Worm (Caenorhabditis elegans): ENCODE results near the gene ify-1.

Gene ify-1

ce11 chrII:5061794-5062368 lies 6.9 kb upstream of the ify-1 start, which contains the start of gene smc-5:
TSS of gene smc-5 (plus strand) at chrII:5062125.
- TF ChIP-seq F44E2.7 (GFP tag; IDR thresholded peaks at IDR 0.05) (no peak), hif-1 (tag; optimal IDR thresholded peaks at IDR 0.05) (peak in 1 of 2 experiments; percentile 72), nhr-76 (tag; optimal IDR thresholded peaks at IDR 0.05) (no peak), zfp-3 (GFP tag; conservative IDR thresholded peaks at IDR 0.05) (no peak), zfp-2 (tag; optimal IDR thresholded peaks at IDR 0.05) (no peak), zag-1 (tag; optimal IDR thresholded peaks at IDR 0.05) (no peak), F49E8.2 (tag; optimal IDR thresholded peaks at IDR 0.05; ENCODE audit: borderline replicate concordance) (no peak), T20F7.1 (GFP tag; optimal IDR thresholded peaks at IDR 0.05) (peak; percentile 14), Y105C5A.15 (GFP tag; IDR thresholded peaks at IDR 0.05) (no peak), unc-130 (GFP tag; optimal IDR thresholded peaks at IDR 0.05) (peak; percentile 82), fos-1 (tag; optimal IDR thresholded peaks at IDR 0.05) (no peak), nhr-25 (tag; optimal IDR thresholded peaks at IDR 0.05; ENCODE audit: borderline replicate concordance, insufficient read depth) (peak; percentile 28), ceh-82 (tag; optimal IDR thresholded peaks at IDR 0.05) (no peak), lin-1 (GFP tag; IDR thresholded peaks at IDR 0.05) (no peak), duxl-1 (tag; optimal IDR thresholded peaks at IDR 0.05; ENCODE audit: poor library complexity) (no peak), php-3 (GFP tag; IDR thresholded peaks at IDR 0.05) (no peak), aha-1 (tag) (peak; percentile 93), nhr-77 (tag; optimal IDR thresholded peaks at IDR 0.05) (peak; percentile 83), pqm-1 (tag; optimal IDR thresholded peaks at IDR 0.05) (no peak), madf-5 (GFP tag; IDR thresholded peaks at IDR 0.05) (no peak), lin-38 (GFP tag; IDR thresholded peaks at IDR 0.05) (peak; percentile 94), nhr-10 (tag; optimal IDR thresholded peaks at IDR 0.05) (no peak), daf-12 (tag; optimal IDR thresholded peaks at IDR 0.05) (no peak), ceh-62 (tag; optimal IDR thresholded peaks at IDR 0.05) (no peak), jun-1 (tag; optimal IDR thresholded peaks at IDR 0.05) (no peak), dpl-1 (GFP tag; optimal IDR thresholded peaks at IDR 0.05) (peak; percentile 84), hmg-1.1 (GFP tag; IDR thresholded peaks at IDR 0.05) (peak; percentile 47; the same call in 1 of the 2 replicates), ZK337.2 (GFP tag; IDR thresholded peaks at IDR 0.05) (no peak), snpc-4 (tag; optimal IDR thresholded peaks at IDR 0.05) (no peak), D1046.2 (GFP tag; IDR thresholded peaks at IDR 0.05) (no peak), egl-43 (GFP tag; IDR thresholded peaks at IDR 0.05) (no peak), pha-4 (GFP tag; IDR thresholded peaks at IDR 0.05) (no peak), pha-4 (tag; optimal IDR thresholded peaks at IDR 0.05) (peak; percentile 10), unc-39 (tag; optimal IDR thresholded peaks at IDR 0.05) (no peak), mes-2 (tag; optimal IDR thresholded peaks at IDR 0.05; ENCODE audit: poor library complexity, severe bottlenecking) (peak; percentile 92), ctbp-1 (GFP tag; IDR thresholded peaks at IDR 0.05) (no peak), set-16 (GFP tag; IDR thresholded peaks at IDR 0.05) (no peak), gei-8 (GFP tag; optimal IDR thresholded peaks at IDR 0.05) (no peak), nhr-28 (tag; optimal IDR thresholded peaks at IDR 0.05) (peak; percentile 45), lir-3 (tag; optimal IDR thresholded peaks at IDR 0.05) (no peak), dmd-8 (GFP tag; IDR thresholded peaks at IDR 0.05) (no peak), nhr-48 (tag; optimal IDR thresholded peaks at IDR 0.05) (no peak), egl-27 (tag; optimal IDR thresholded peaks at IDR 0.05) (no peak), nhr-237 (tag; optimal IDR thresholded peaks at IDR 0.05) (no peak), dve-1 (tag; optimal IDR thresholded peaks at IDR 0.05; ENCODE audit: insufficient read depth) (no peak), tag-97 (GFP tag; IDR thresholded peaks at IDR 0.05) (no peak), daf-8 (GFP tag; IDR thresholded peaks at IDR 0.05) (no peak), lin-13 (GFP tag; optimal IDR thresholded peaks at IDR 0.05) (no peak), lsy-2 (tag; optimal IDR thresholded peaks at IDR 0.05) (no peak), arid-1 (GFP tag; conservative IDR thresholded peaks at IDR 0.05) (no peak), ceh-32 (tag; optimal IDR thresholded peaks at IDR 0.05; ENCODE audit: poor library complexity) (no peak)
